Fruit fly (Drosophila melanogaster): ENCODE data around the gene Nfs1.

The Nfs1 gene

DNA sequence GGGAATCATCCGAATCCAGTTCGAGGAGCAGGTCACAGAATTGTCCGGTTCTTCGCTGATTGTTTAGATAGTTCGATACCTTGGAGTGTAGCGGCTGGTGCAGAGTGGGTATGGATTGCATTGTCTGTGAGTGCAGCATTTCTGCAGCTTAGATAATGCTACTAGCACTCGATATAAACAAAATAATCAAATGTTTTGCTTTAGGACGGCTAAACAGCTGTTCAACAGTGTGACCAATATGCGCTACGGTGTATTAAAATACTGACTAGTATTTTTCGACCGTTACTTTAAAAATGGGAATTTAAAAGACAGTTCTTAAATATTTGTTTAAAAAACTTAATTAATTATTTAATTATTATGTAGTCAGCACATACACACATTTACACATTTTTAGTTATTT, 49.3 kb downstream of the Nfs1 start, which contains the start of gene Plzf (continued):
- no peak for TF ChIP-seq NK7.1 (GFP tag; optimal IDR thresholded peaks at IDR 0.05)
- TF ChIP-seq wek (GFP tag; optimal IDR thresholded peaks at IDR 0.05), result no peak
- no peak for TF ChIP-seq pb (GFP tag; optimal IDR thresholded peaks at IDR 0.05)
- TF ChIP-seq org-1 (GFP tag; optimal IDR thresholded peaks at IDR 0.05), result no peak
- TF ChIP-seq Ssrp (tag; optimal IDR thresholded peaks at IDR 0.05), result no peak
- TF ChIP-seq CG15011 (GFP tag; optimal IDR thresholded peaks at IDR 0.05), result no peak
- no peak for TF ChIP-seq C15 (GFP tag; IDR thresholded peaks at IDR 0.05)
- no peak for TF ChIP-seq CG12299 (tag; optimal IDR thresholded peaks at IDR 0.05)
- no peak for TF ChIP-seq hkb (optimal IDR thresholded peaks at IDR 0.05)
- no peak for TF ChIP-seq hkb (GFP tag; IDR thresholded peaks at IDR 0.05)
- no peak for TF ChIP-seq dmrt11E (tag; optimal IDR thresholded peaks at IDR 0.05)
- TF ChIP-seq scrt (GFP tag; optimal IDR thresholded peaks at IDR 0.05), result no peak
- no peak for TF ChIP-seq CG8359 (GFP tag; optimal IDR thresholded peaks at IDR 0.05; ENCODE audit: borderline replicate concordance)
- TF ChIP-seq fru (optimal IDR thresholded peaks at IDR 0.05), result no peak
- peak; percentile 1 for TF ChIP-seq CG2116 (GFP tag; optimal IDR thresholded peaks at IDR 0.05)
- no peak for TF ChIP-seq cato (GFP tag; optimal IDR thresholded peaks at IDR 0.05; ENCODE audit: borderline replicate concordance)
- no peak for TF ChIP-seq CG3838 (GFP tag; optimal IDR thresholded peaks at IDR 0.05)
- TF ChIP-seq CG7357 (GFP tag; IDR thresholded peaks at IDR 0.05), result no peak
- no peak for TF ChIP-seq CG15479 (GFP tag; optimal IDR thresholded peaks at IDR 0.05)

DNA sequence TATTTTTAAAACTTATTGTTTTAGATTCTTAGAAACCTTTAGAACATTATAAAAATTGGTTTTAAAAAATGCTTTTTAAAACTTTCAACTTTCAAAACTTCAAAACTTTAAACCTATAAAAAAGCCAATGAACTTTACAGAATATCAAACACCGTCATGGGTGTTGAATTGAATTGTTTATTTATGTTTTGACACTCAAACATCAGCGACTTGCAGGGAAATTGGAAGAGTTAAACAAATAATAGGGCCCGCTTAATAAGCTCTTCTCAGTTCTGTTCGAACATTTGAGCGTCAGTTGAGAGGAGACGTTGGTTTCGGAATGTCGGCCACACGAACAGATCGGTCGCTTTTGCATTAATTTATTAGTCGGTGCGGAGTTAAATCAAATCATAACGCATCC, 49.7 kb downstream of the Nfs1 start, which contains the start of gene PLCXD:
Gene PLCXD (plus strand): TSS at position 286 of the 400 bp plus-strand sequence.
- TF ChIP-seq Sox102F (GFP tag; optimal IDR thresholded peaks at IDR 0.05) (no peak), CG17359 (tag; optimal IDR thresholded peaks at IDR 0.05) (peak; percentile 15), CG32767 (GFP tag; IDR thresholded peaks at IDR 0.05) (no peak), CG3407 (GFP tag; optimal IDR thresholded peaks at IDR 0.05) (peak; percentile 39), CG10979 (tag; optimal IDR thresholded peaks at IDR 0.05) (no peak), fd64A (GFP tag; optimal IDR thresholded peaks at IDR 0.05) (peak; percentile 34), fd3F (GFP tag; optimal IDR thresholded peaks at IDR 0.05) (no peak), CG6854 (GFP tag; optimal IDR thresholded peaks at IDR 0.05) (no peak), Aef1 (GFP tag; IDR thresholded peaks at IDR 0.05) (no peak), Xrp1 (GFP tag; IDR thresholded peaks at IDR 0.05) (no peak), ATbp (GFP tag; optimal IDR thresholded peaks at IDR 0.05) (peak; percentile 57), CG10431 (GFP tag; optimal IDR thresholded peaks at IDR 0.05) (peak; percentile 53), hbn (GFP tag; IDR thresholded peaks at IDR 0.05; ENCODE audit: partially characterized antibody) (no peak), Dek (tag; optimal IDR thresholded peaks at IDR 0.05) (no peak), jing (GFP tag; optimal IDR thresholded peaks at IDR 0.05) (no peak), CG5180 (GFP tag; optimal IDR thresholded peaks at IDR 0.05) (peak; percentile 91), h (optimal IDR thresholded peaks at IDR 0.05) (no peak), wek (GFP tag; optimal IDR thresholded peaks at IDR 0.05) (peak; percentile 9), CG15601 (tag; optimal IDR thresholded peaks at IDR 0.05) (peak; percentile 38), CG2199 (GFP tag; IDR thresholded peaks at IDR 0.05) (no peak), Fer2 (tag; optimal IDR thresholded peaks at IDR 0.05) (no peak), Abd-B (GFP tag; optimal IDR thresholded peaks at IDR 0.05) (no peak), chif (GFP tag; optimal IDR thresholded peaks at IDR 0.05) (no peak), z (GFP tag; IDR thresholded peaks at IDR 0.05) (peak; percentile 67; the same call in 2 of the 3 replicates), CG4820 (GFP tag; optimal IDR thresholded peaks at IDR 0.05) (no peak), CG2875 (GFP tag; optimal IDR thresholded peaks at IDR 0.05) (no peak), MTF-1 (GFP tag; optimal IDR thresholded peaks at IDR 0.05; ENCODE audit: borderline replicate concordance) (peak; percentile 5), CG10543 (GFP tag; optimal IDR thresholded peaks at IDR 0.05) (no peak), CG12071 (GFP tag; optimal IDR thresholded peaks at IDR 0.05) (peak; percentile 2), CG1024 (GFP tag; IDR thresholded peaks at IDR 0.05) (no peak), sens (GFP tag) (peak; percentile 26), Sry-β (GFP tag; optimal IDR thresholded peaks at IDR 0.05) (peak; percentile 24), dpn (GFP tag; optimal IDR thresholded peaks at IDR 0.05) (no peak)

Data from whole organism, embryonic.